Fruit fly (Drosophila melanogaster) whole organism, prepupa: ENCODE data around the gene Sqor.

Source experiments
- CG10631 ChIP-seq: fragments of 200-800 bp; sonication (Bioruptor generic); optimal IDR thresholded peaks from 2 replicates; lab custom pipeline; 2016; ENCODE audit warnings: missing biosample characterization, missing genetic modification characterization
- CG15336 ChIP-seq: fragments of 200-800 bp; sonication (Bioruptor generic); IDR thresholded peaks from 2 replicates; pipeline ENCODE4 v1.3.6; 2022; ENCODE audit warnings: missing biosample characterization, missing genetic modification characterization
- CG1621 ChIP-seq: fragments of 200-800 bp; sonication (Bioruptor generic); optimal IDR thresholded peaks from 3 replicates; lab custom pipeline; 2018; ENCODE audit warnings: missing biosample characterization, mild to moderate bottlenecking, missing genetic modification characterization
- CG16779 ChIP-seq: fragments of 200-800 bp; sonication (Bioruptor generic); optimal IDR thresholded peaks from 3 replicates; lab custom pipeline; 2017; ENCODE audit warnings: missing biosample characterization, mild to moderate bottlenecking, missing genetic modification characterization
- CG3032 ChIP-seq: fragments of 200-800 bp; optimal IDR thresholded peaks from 2 replicates; lab custom pipeline; 2019; ENCODE audit warnings: missing biosample characterization, mild to moderate bottlenecking, missing genetic modification characterization, moderate library complexity
- CG31627 ChIP-seq: fragments of 200-800 bp; sonication (Bioruptor generic); optimal IDR thresholded peaks from 3 replicates; lab custom pipeline; 2016; ENCODE audit warnings: missing biosample characterization, missing genetic modification characterization
- CG32006 ChIP-seq: fragments of 200-800 bp; sonication (Bioruptor generic); optimal IDR thresholded peaks from 3 replicates; lab custom pipeline; 2017; ENCODE audit warnings: missing biosample characterization, mild to moderate bottlenecking, missing genetic modification characterization
- CG34406 ChIP-seq: fragments of 200-800 bp; sonication (Bioruptor generic); optimal IDR thresholded peaks from 3 replicates; lab custom pipeline; 2016; ENCODE audit warnings: missing biosample characterization, missing genetic modification characterization
- CG4318 ChIP-seq: fragments of 200-800 bp; sonication (Bioruptor generic); optimal IDR thresholded peaks from 3 replicates; lab custom pipeline; 2017; ENCODE audit warnings: missing biosample characterization, mild to moderate bottlenecking, missing genetic modification characterization
- CG6163 ChIP-seq: fragments of 200-800 bp; sonication (Bioruptor generic); IDR thresholded peaks from 3 replicates; pipeline ENCODE4 v1.3.6; 2022; ENCODE audit warnings: missing biosample characterization, missing genetic modification characterization
- CG6276 ChIP-seq: fragments of 200-800 bp; sonication (Bioruptor generic); optimal IDR thresholded peaks from 2 replicates; lab custom pipeline; 2017; ENCODE audit warnings: missing biosample characterization, mild to moderate bottlenecking, missing genetic modification characterization
- CG6792 ChIP-seq: fragments of 200-800 bp; sonication (Bioruptor generic); optimal IDR thresholded peaks from 3 replicates; lab custom pipeline; 2016; ENCODE audit warnings: missing biosample characterization, missing genetic modification characterization
- CG6854 ChIP-seq: fragments of 200-800 bp; sonication (Bioruptor generic); optimal IDR thresholded peaks from 2 replicates; lab custom pipeline; 2017; ENCODE audit warnings: missing biosample characterization, mild to moderate bottlenecking, missing genetic modification characterization
- CG8632 ChIP-seq: fragments of 200-800 bp; sonication (Bioruptor generic); optimal IDR thresholded peaks from 3 replicates; lab custom pipeline; 2016; ENCODE audit warnings: missing biosample characterization, missing genetic modification characterization
- CG9139 ChIP-seq: fragments of 200-800 bp; sonication (Bioruptor generic); optimal IDR thresholded peaks from 3 replicates; lab custom pipeline; 2017; ENCODE audit warnings: missing biosample characterization, mild to moderate bottlenecking, missing genetic modification characterization
- Eip78C ChIP-seq: fragments of 200-800 bp; sonication (Bioruptor generic); peaks from one replicate; lab custom pipeline; 2016; ENCODE audit warnings: missing biosample characterization, missing genetic modification characterization
- Gug ChIP-seq: fragments of 200-800 bp; sonication (Bioruptor generic); IDR thresholded peaks from 2 replicates; pipeline ENCODE4 v1.3.6; 2022; ENCODE audit warnings: missing biosample characterization, missing genetic modification characterization
- Hr39 ChIP-seq: fragments of 200-800 bp; sonication (Bioruptor generic); optimal IDR thresholded peaks from 2 replicates; lab custom pipeline; 2016; ENCODE audit warnings: missing biosample characterization, missing genetic modification characterization
- Hr4 ChIP-seq: fragments of 200-800 bp; sonication (Bioruptor generic); optimal IDR thresholded peaks from 3 replicates; lab custom pipeline; 2016; ENCODE audit warnings: missing biosample characterization, missing genetic modification characterization
- OdsH ChIP-seq: fragments of 200-800 bp; sonication (Bioruptor generic); optimal IDR thresholded peaks from 3 replicates; lab custom pipeline; 2016; ENCODE audit warnings: missing biosample characterization, missing genetic modification characterization
- Sox102F ChIP-seq: fragments of 200-800 bp; sonication (Bioruptor generic); optimal IDR thresholded peaks from 2 replicates; lab custom pipeline; 2016; ENCODE audit warnings: missing biosample characterization, mild to moderate bottlenecking, missing genetic modification characterization
- Sox15 ChIP-seq: fragments of 200-800 bp; sonication (Bioruptor generic); optimal IDR thresholded peaks from 3 replicates; lab custom pipeline; 2016; ENCODE audit warnings: missing biosample characterization, missing genetic modification characterization
- achi ChIP-seq: fragments of 200-800 bp; sonication (Bioruptor generic); optimal IDR thresholded peaks from 3 replicates; lab custom pipeline; 2016; ENCODE audit warnings: missing biosample characterization, missing genetic modification characterization
- acj6 ChIP-seq: fragments of 200-800 bp; sonication (Bioruptor generic); optimal IDR thresholded peaks from 3 replicates; lab custom pipeline; 2016; ENCODE audit warnings: missing biosample characterization, missing genetic modification characterization
- dac ChIP-seq: fragments of 200-800 bp; sonication (Bioruptor generic); optimal IDR thresholded peaks from 2 replicates; lab custom pipeline; 2017; ENCODE audit warnings: missing biosample characterization, mild to moderate bottlenecking, missing genetic modification characterization
- dsx ChIP-seq: fragments of 200-800 bp; optimal IDR thresholded peaks from 3 replicates; lab custom pipeline; 2019; ENCODE audit warnings: missing biosample characterization, mild to moderate bottlenecking, missing genetic modification characterization, moderate library complexity; ENCODE audit not compliant: poor library complexity, severe bottlenecking
- eg ChIP-seq: fragments of 200-800 bp; sonication (Bioruptor generic); IDR thresholded peaks from 3 replicates; pipeline ENCODE4 v1.3.6; 2022; ENCODE audit warnings: missing biosample characterization, missing genetic modification characterization
- esn ChIP-seq: fragments of 200-800 bp; sonication (Bioruptor generic); optimal IDR thresholded peaks from 2 replicates; lab custom pipeline; 2016; ENCODE audit warnings: missing biosample characterization, mild to moderate bottlenecking, missing genetic modification characterization, moderate library complexity
- fd59A ChIP-seq: fragments of 200-800 bp; sonication (Bioruptor generic); optimal IDR thresholded peaks from 2 replicates; lab custom pipeline; 2017; ENCODE audit warnings: missing biosample characterization, mild to moderate bottlenecking, missing genetic modification characterization, missing genetic modification reagents
- fd85E ChIP-seq: fragments of 200-800 bp; sonication (Bioruptor generic); optimal IDR thresholded peaks from 3 replicates; lab custom pipeline; 2016; ENCODE audit warnings: missing biosample characterization, missing genetic modification characterization
- fkh ChIP-seq: fragments of 200-800 bp; sonication (Bioruptor generic); optimal IDR thresholded peaks from 3 replicates; lab custom pipeline; 2017; ENCODE audit warnings: missing biosample characterization, mild to moderate bottlenecking, missing genetic modification characterization, moderate library complexity
- lz ChIP-seq: fragments of 200-800 bp; sonication (Bioruptor generic); optimal IDR thresholded peaks from 3 replicates; lab custom pipeline; 2016; ENCODE audit warnings: missing biosample characterization, missing genetic modification characterization
- pdm3 ChIP-seq: fragments of 200-800 bp; sonication (Bioruptor generic); optimal IDR thresholded peaks from 3 replicates; lab custom pipeline; 2016; ENCODE audit warnings: missing biosample characterization, missing genetic modification characterization
- ss ChIP-seq, 2 experiments: fragments of 200-800 bp; sonication (Bioruptor generic); optimal IDR thresholded peaks; 2 replicates in 1 of 2; 3 replicates in 1 of 2; lab custom pipeline; 2017 to 2018; ENCODE audit warnings: mild to moderate bottlenecking in 2 of 2, missing biosample characterization in 2 of 2, missing genetic modification characterization in 2 of 2, moderate library complexity in 1 of 2
- svp ChIP-seq: fragments of 200-800 bp; sonication (Bioruptor generic); peaks from one replicate; lab custom pipeline; 2016; ENCODE audit warnings: missing biosample characterization, missing genetic modification characterization
- topi ChIP-seq: fragments of 200-800 bp; sonication (Bioruptor generic); optimal IDR thresholded peaks from 3 replicates; lab custom pipeline; 2016; ENCODE audit warnings: missing biosample characterization, missing genetic modification characterization

The Sqor gene

DNA sequence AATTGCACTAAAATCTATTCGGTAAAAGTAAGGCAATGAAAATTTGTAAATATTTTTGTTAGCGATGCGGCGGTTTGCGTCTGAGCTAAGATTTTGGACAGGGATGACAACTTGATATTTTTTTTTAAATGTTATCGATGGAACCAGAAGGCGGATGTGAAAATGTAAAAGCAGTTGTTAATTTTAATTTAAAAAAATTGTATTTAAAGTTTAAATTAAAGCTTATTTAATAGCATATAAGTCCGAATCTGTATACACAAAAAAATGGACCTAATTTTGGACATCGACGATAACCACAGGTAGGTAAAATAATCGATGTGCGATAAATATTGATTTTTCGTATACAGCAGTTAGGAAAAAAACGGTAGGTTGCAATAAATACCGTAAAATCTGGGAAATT is 22.4 kb downstream of the Sqor start, which contains the start of the genes CG11586 and VhaM9.7-a:
Gene CG11586 (minus strand): TSS at position 87 of the 400 bp plus-strand sequence.
Gene VhaM9.7-a (plus strand): TSS at position 322 of the 400 bp plus-strand sequence.
- TF ChIP-seq acj6 (GFP tag; lab: Kevin White, UChicago) (peak; percentile 27), Eip78C (GFP tag; lab: Kevin White, UChicago) (peak; percentile 81), lz (GFP tag; lab: Kevin White, UChicago) (peak; percentile 9), CG31627 (peak; percentile 12), CG10631 (GFP tag; lab: Kevin White, UChicago) (no peak), ss (GFP tag; optimal IDR thresholded peaks at IDR 0.05; lab: Kevin White, UChicago) (no peak), fkh (GFP tag; lab: Kevin White, UChicago) (peak; percentile 58), Hr39 (GFP tag; lab: Kevin White, UChicago) (peak; percentile 5), pdm3 (GFP tag; lab: Kevin White, UChicago) (peak; percentile 14), achi (GFP tag; lab: Kevin White, UChicago) (peak; percentile 20), fd85E (no peak), Hr4 (GFP tag; lab: Kevin White, UChicago) (peak; percentile 10), esn (GFP tag; lab: Kevin White, UChicago) (peak; percentile 48)

DNA sequence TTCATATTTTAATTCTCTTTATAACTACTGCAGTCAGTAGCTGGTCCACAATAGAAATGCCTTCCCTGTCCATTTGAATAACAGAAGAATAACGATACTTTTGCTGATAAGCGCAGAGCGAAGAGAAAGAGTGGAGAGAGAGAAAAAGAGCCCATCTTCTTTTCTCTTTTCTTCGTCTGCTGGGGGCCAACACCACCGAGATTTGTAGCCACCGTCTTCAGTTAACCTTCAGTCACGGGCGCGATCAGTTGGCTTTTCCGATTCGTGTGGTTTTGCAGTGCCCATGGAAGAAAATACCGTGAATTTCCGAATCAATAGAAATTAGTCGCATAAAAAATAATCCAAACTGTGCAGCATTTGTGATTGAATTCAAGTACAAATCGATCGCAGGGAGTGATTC is 23.5 kb downstream of the Sqor start, which contains the start of gene CG1273:
Gene CG1273 (plus strand): TSS at position 218 of the 400 bp plus-strand sequence.
- TF ChIP-seq fkh (GFP tag; lab: Kevin White, UChicago) (no peak), OdsH (GFP tag; lab: Kevin White, UChicago) (no peak), esn (GFP tag; lab: Kevin White, UChicago) (peak; percentile 10), Eip78C (GFP tag; lab: Kevin White, UChicago) (no peak)

DNA sequence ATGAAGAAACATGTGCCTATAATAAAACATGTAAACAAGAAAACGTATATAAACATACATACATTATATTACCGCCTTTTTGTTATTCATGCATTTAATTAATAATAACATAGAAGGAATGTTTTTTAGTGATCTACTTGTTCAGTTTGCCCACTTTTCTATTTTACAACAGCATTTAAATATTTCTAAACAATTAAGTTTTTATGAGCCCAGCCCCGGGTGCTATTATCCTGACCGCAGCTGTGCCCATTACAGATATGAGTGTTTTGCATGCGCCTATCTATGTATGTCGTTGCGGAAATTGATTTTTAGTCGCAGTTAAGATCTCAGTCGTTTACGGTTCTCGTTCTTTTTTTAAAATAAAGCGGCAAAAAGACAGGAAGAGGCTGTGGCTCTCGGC is 25.0 kb downstream of the Sqor start:
- TF ChIP-seq Sox15 (GFP tag; lab: Kevin White, UChicago) (no peak), Eip78C (GFP tag; lab: Kevin White, UChicago) (peak; percentile 63), fd59A (GFP tag; lab: Kevin White, UChicago) (no peak), CG32006 (GFP tag; lab: Kevin White, UChicago) (peak; percentile 33), CG6792 (GFP tag; lab: Kevin White, UChicago) (no peak), CG6276 (GFP tag; lab: Kevin White, UChicago) (no peak), CG6163 (GFP tag; lab: Robert Waterston, UW) (0 out of 3 replicates have a peak, but pooled peaks have one; percentile 6), CG4318 (GFP tag; lab: Kevin White, UChicago) (no peak), topi (GFP tag; lab: Kevin White, UChicago) (no peak)
- TF ChIP-seq, all 60 proteins: peak for 3

DNA sequence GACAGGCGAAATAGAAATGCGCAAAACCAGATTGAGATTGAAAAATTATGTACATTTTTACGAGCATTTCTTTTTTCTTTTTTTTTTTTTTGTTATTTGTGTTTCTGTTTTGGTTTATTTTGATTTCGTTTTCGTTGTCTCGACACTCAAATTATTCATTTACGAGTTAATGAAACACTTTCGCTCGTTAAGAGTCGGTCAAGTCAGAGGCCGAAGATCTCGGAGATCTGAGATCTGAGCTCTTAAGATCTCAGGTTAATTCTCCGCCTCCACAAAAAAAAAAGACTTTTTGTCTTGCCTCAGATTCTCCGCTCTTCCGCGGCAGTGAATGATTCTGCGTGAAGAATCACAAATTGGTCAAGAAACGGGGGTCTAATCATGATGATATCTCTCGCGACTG is 25.9 kb downstream of the Sqor start:
- TF ChIP-seq fkh (GFP tag; lab: Kevin White, UChicago) (no peak), Hr39 (GFP tag; lab: Kevin White, UChicago) (no peak), CG6854 (GFP tag; lab: Kevin White, UChicago) (no peak), CG1621 (tag; lab: Kevin White, UChicago) (no peak), CG9139 (no peak), CG15336 (no peak), Sox102F (GFP tag; lab: Kevin White, UChicago) (no peak), dsx (GFP tag; lab: Kevin White, UChicago) (no peak), CG16779 (no peak), CG8632 (GFP tag; lab: Kevin White, UChicago) (no peak), CG3032 (tag; lab: Kevin White, UChicago) (no peak), dac (GFP tag; lab: Kevin White, UChicago) (no peak), svp (GFP tag; lab: Kevin White, UChicago) (no peak), eg (GFP tag; lab: Robert Waterston, UW) (no peak), topi (GFP tag; lab: Kevin White, UChicago) (no peak), Gug (GFP tag; lab: Robert Waterston, UW) (no peak), achi (GFP tag; lab: Kevin White, UChicago) (no peak), CG34406 (no peak), Eip78C (GFP tag; lab: Kevin White, UChicago) (no peak)
